Fruit fly (Drosophila melanogaster) whole organism, embryonic: ENCODE measurements around the gene Kdm5.

ENCODE experiments used
- Abd-B ChIP-seq: fragments of 200-800 bp; sonication (Bioruptor generic); optimal IDR thresholded peaks from 2 replicates; lab custom pipeline; 2018; ENCODE audit warnings: missing biosample characterization, mild to moderate bottlenecking, missing genetic modification characterization, moderate library complexity
- Atf3 ChIP-seq: fragments of 200-800 bp; sonication (Bioruptor generic); optimal IDR thresholded peaks from 3 replicates; lab custom pipeline; 2016; ENCODE audit warnings: missing biosample characterization, missing genetic modification characterization
- Atf6 ChIP-seq: fragments of 200-800 bp; sonication (Bioruptor generic); IDR thresholded peaks from 2 replicates; pipeline ENCODE4 v1.3.6; 2022; ENCODE audit warnings: missing biosample characterization, missing genetic modification characterization
- Bteb2 ChIP-seq: fragments of 200-800 bp; sonication (Bioruptor generic); optimal IDR thresholded peaks from 2 replicates; lab custom pipeline; 2016; ENCODE audit warnings: missing biosample characterization, missing genetic modification characterization
- CG10654 ChIP-seq: fragments of 200-800 bp; sonication (Bioruptor generic); optimal IDR thresholded peaks from 2 replicates; lab custom pipeline; 2016; ENCODE audit warnings: missing biosample characterization, missing genetic modification characterization
- CG12071 ChIP-seq: fragments of 200-800 bp; sonication (Bioruptor generic); optimal IDR thresholded peaks from 3 replicates; lab custom pipeline; 2018; ENCODE audit warnings: missing biosample characterization, mild to moderate bottlenecking, missing genetic modification characterization
- CG12659 ChIP-seq: fragments of 200-800 bp; sonication (Bioruptor generic); optimal IDR thresholded peaks from 3 replicates; lab custom pipeline; 2017; ENCODE audit warnings: mild to moderate bottlenecking, missing biosample characterization, missing genetic modification reagents, missing genetic modification characterization
- CG14441 ChIP-seq: fragments of 200-800 bp; sonication (Bioruptor generic); IDR thresholded peaks from 2 replicates; pipeline ENCODE4 v1.3.6; 2022; ENCODE audit warnings: missing biosample characterization, missing genetic modification characterization
- CG15514 ChIP-seq: fragments of 200-800 bp; sonication (Bioruptor generic); optimal IDR thresholded peaks from 3 replicates; lab custom pipeline; 2017; ENCODE audit warnings: missing biosample characterization, missing genetic modification characterization, mild to moderate bottlenecking, moderate library complexity, missing genetic modification reagents
- CG17802 ChIP-seq: fragments of 200-800 bp; sonication (Bioruptor generic); optimal IDR thresholded peaks from 2 replicates; lab custom pipeline; 2018; ENCODE audit warnings: missing biosample characterization, mild to moderate bottlenecking, missing genetic modification characterization, moderate library complexity
- CG18476 ChIP-seq: fragments of 200-800 bp; sonication (Bioruptor generic); optimal IDR thresholded peaks from 2 replicates; lab custom pipeline; 2016; ENCODE audit warnings: missing biosample characterization, mild to moderate bottlenecking, missing genetic modification characterization
- CG2120 ChIP-seq: fragments of 200-800 bp; sonication (Bioruptor generic); optimal IDR thresholded peaks from 3 replicates; lab custom pipeline; 2016; ENCODE audit warnings: missing biosample characterization, missing genetic modification characterization
- CG3163 ChIP-seq: fragments of 200-800 bp; sonication (Bioruptor generic); optimal IDR thresholded peaks from 3 replicates; lab custom pipeline; 2016; ENCODE audit warnings: missing biosample characterization, missing genetic modification characterization
- CG34376 ChIP-seq: fragments of 200-800 bp; sonication (Bioruptor generic); optimal IDR thresholded peaks from 2 replicates; lab custom pipeline; 2018; ENCODE audit warnings: missing biosample characterization, mild to moderate bottlenecking, missing genetic modification characterization
- CG7556 ChIP-seq: fragments of 200-800 bp; sonication (Bioruptor generic); optimal IDR thresholded peaks from 2 replicates; lab custom pipeline; 2017; ENCODE audit warnings: missing biosample characterization, mild to moderate bottlenecking, missing genetic modification characterization
- CG7987 ChIP-seq: fragments of 200-800 bp; sonication (Bioruptor generic); optimal IDR thresholded peaks from 2 replicates; lab custom pipeline; 2018; ENCODE audit warnings: missing biosample characterization, mild to moderate bottlenecking, missing genetic modification characterization, moderate library complexity
- CG8765 ChIP-seq: fragments of 200-800 bp; sonication (Bioruptor generic); IDR thresholded peaks from 2 replicates; pipeline ENCODE4 v1.3.6; 2022; ENCODE audit warnings: missing biosample characterization, missing genetic modification characterization
- Camta ChIP-seq: fragments of 200-800 bp; sonication (Bioruptor generic); optimal IDR thresholded peaks from 2 replicates; lab custom pipeline; 2016; ENCODE audit warnings: missing biosample characterization, missing genetic modification characterization
- D19B ChIP-seq: fragments of 200-800 bp; sonication (Bioruptor generic); optimal IDR thresholded peaks from 2 replicates; lab custom pipeline; 2017; ENCODE audit warnings: missing biosample characterization, mild to moderate bottlenecking, missing genetic modification characterization
- Dek ChIP-seq: fragments of 200-800 bp; sonication (Bioruptor generic); optimal IDR thresholded peaks from 3 replicates; lab custom pipeline; 2019; ENCODE audit warnings: missing biosample characterization, mild to moderate bottlenecking, missing genetic modification characterization, moderate library complexity
- Dfd ChIP-seq, 2 experiments: fragments of >200 bp; optimal IDR thresholded peaks; 2 replicates each; lab custom pipeline; 2017; ENCODE audit warnings: missing biosample characterization in 2 of 2, missing genetic modification characterization in 2 of 2
- E2f1 ChIP-seq: fragments of 200-800 bp; sonication (Bioruptor generic); IDR thresholded peaks from 2 replicates; pipeline ENCODE4 v1.3.6; 2022; ENCODE audit warnings: missing biosample characterization, missing genetic modification characterization
- Fer2 ChIP-seq: fragments of 200-800 bp; sonication (Bioruptor generic); optimal IDR thresholded peaks from 2 replicates; lab custom pipeline; 2018; ENCODE audit warnings: missing biosample characterization, mild to moderate bottlenecking, missing genetic modification characterization, moderate library complexity
- GATAe ChIP-seq: fragments of 200-800 bp; sonication (Bioruptor generic); conservative IDR thresholded peaks from 2 replicates; pipeline ENCODE4 v1.3.6; 2022; ENCODE audit warnings: missing biosample characterization, missing genetic modification characterization
- HLH4C ChIP-seq: fragments of 200-800 bp; sonication (Bioruptor generic); IDR thresholded peaks from 3 replicates; pipeline ENCODE4 v1.3.6; 2022; ENCODE audit warnings: missing biosample characterization, missing genetic modification characterization; ENCODE audit not compliant: partially characterized antibody
- HmgZ ChIP-seq: fragments of 200-800 bp; sonication (Bioruptor generic); optimal IDR thresholded peaks from 2 replicates; lab custom pipeline; 2018; ENCODE audit warnings: missing biosample characterization, mild to moderate bottlenecking, missing genetic modification characterization
- Hmx ChIP-seq: fragments of 200-800 bp; sonication (Bioruptor generic); optimal IDR thresholded peaks from 2 replicates; lab custom pipeline; 2016; ENCODE audit warnings: missing biosample characterization, missing genetic modification characterization
- Hr39 ChIP-seq: fragments of >200 bp; optimal IDR thresholded peaks from 2 replicates; lab custom pipeline; 2017
- Mes4 ChIP-seq: fragments of 200-800 bp; sonication (Bioruptor generic); optimal IDR thresholded peaks from 2 replicates; lab custom pipeline; 2016; ENCODE audit warnings: missing biosample characterization, missing genetic modification characterization
- NFAT ChIP-seq: fragments of 200-800 bp; sonication (Bioruptor generic); IDR thresholded peaks from 2 replicates; pipeline ENCODE4 v1.3.6; 2022; ENCODE audit warnings: missing biosample characterization, missing genetic modification characterization
- NK7.1 ChIP-seq: fragments of 200-800 bp; sonication (Bioruptor generic); optimal IDR thresholded peaks from 3 replicates; lab custom pipeline; 2016; ENCODE audit warnings: missing biosample characterization, missing genetic modification characterization
- Optix ChIP-seq: fragments of 200-800 bp; sonication (Bioruptor generic); IDR thresholded peaks from 3 replicates; pipeline ENCODE4 v1.3.6; 2022; ENCODE audit warnings: missing biosample characterization, missing genetic modification characterization
- Sox100B ChIP-seq: fragments of 200-800 bp; sonication (Bioruptor generic); optimal IDR thresholded peaks from 3 replicates; lab custom pipeline; 2018; ENCODE audit warnings: missing biosample characterization, mild to moderate bottlenecking, missing genetic modification characterization
- caup ChIP-seq: fragments of 200-800 bp; sonication (Bioruptor generic); optimal IDR thresholded peaks from 3 replicates; lab custom pipeline; 2017; ENCODE audit warnings: missing biosample characterization, mild to moderate bottlenecking, missing genetic modification characterization, moderate library complexity; ENCODE audit not compliant: severe bottlenecking
- dpn ChIP-seq, 2 experiments: fragments of 200-800 bp; sonication (Bioruptor generic); optimal IDR thresholded peaks; 3 replicates each; lab custom pipeline; 2016; ENCODE audit warnings: missing biosample characterization in 2 of 2, missing genetic modification characterization in 2 of 2
- eve ChIP-seq, 2 experiments: fragments of >200 bp; optimal IDR thresholded peaks; 2 replicates each; lab custom pipeline; 2017; ENCODE audit warnings: missing biosample characterization in 2 of 2, missing genetic modification characterization in 2 of 2
- gce ChIP-seq: fragments of 200-800 bp; sonication (Bioruptor generic); IDR thresholded peaks from 3 replicates; pipeline ENCODE4 v1.3.6; 2022; ENCODE audit warnings: missing biosample characterization, missing genetic modification characterization
- grau ChIP-seq: fragments of 200-800 bp; optimal IDR thresholded peaks from 3 replicates; lab custom pipeline; 2019; ENCODE audit warnings: missing biosample characterization, mild to moderate bottlenecking, missing genetic modification characterization, moderate library complexity
- inv ChIP-seq: fragments of 200-800 bp; sonication (Bioruptor generic); IDR thresholded peaks from 2 replicates; pipeline ENCODE4 v1.3.6; 2022; ENCODE audit warnings: missing biosample characterization, missing genetic modification characterization; ENCODE audit not compliant: partially characterized antibody
- ken ChIP-seq: fragments of 200-800 bp; sonication (Bioruptor generic); IDR thresholded peaks from 3 replicates; pipeline ENCODE4 v1.3.6; 2022; ENCODE audit warnings: missing biosample characterization, missing genetic modification characterization
- knrl ChIP-seq: fragments of 200-800 bp; sonication (Bioruptor generic); IDR thresholded peaks from 3 replicates; pipeline ENCODE4 v1.3.6; 2022; ENCODE audit warnings: missing biosample characterization, missing genetic modification characterization; ENCODE audit not compliant: partially characterized antibody
- mirr ChIP-seq: fragments of 200-800 bp; sonication (Bioruptor generic); optimal IDR thresholded peaks from 3 replicates; lab custom pipeline; 2018; ENCODE audit warnings: missing biosample characterization, mild to moderate bottlenecking, missing genetic modification characterization
- pfk ChIP-seq: fragments of 200-800 bp; sonication (Bioruptor generic); optimal IDR thresholded peaks from 2 replicates; lab custom pipeline; 2018; ENCODE audit warnings: missing biosample characterization, mild to moderate bottlenecking, missing genetic modification characterization, moderate library complexity
- pho ChIP-seq: fragments of 200-800 bp; sonication (Bioruptor generic); optimal IDR thresholded peaks from 2 replicates; lab custom pipeline; 2016; ENCODE audit warnings: missing biosample characterization, missing genetic modification characterization
- shn ChIP-seq: fragments of 200-800 bp; sonication (Bioruptor generic); optimal IDR thresholded peaks from 3 replicates; lab custom pipeline; 2016; ENCODE audit warnings: missing biosample characterization, missing genetic modification characterization
- sisA ChIP-seq: fragments of 200-800 bp; sonication (Bioruptor generic); IDR thresholded peaks from 2 replicates; pipeline ENCODE4 v1.3.6; 2022; ENCODE audit warnings: missing biosample characterization, missing genetic modification characterization
- tap ChIP-seq: fragments of 200-800 bp; optimal IDR thresholded peaks from 3 replicates; lab custom pipeline; 2019; ENCODE audit warnings: missing biosample characterization, mild to moderate bottlenecking, missing genetic modification characterization, moderate library complexity
- tna ChIP-seq: fragments of 200-800 bp; sonication (Bioruptor generic); IDR thresholded peaks from 2 replicates; pipeline ENCODE4 v1.3.6; 2022; ENCODE audit warnings: missing biosample characterization, missing genetic modification characterization; ENCODE audit not compliant: partially characterized antibody

Kdm5 gene

dm6 chr2L:5943229-5944078 is 55.8 kb downstream of the Kdm5 start, which contains the start of the genes Sfp26Ad and Gpdh1 (continued):
- TF ChIP-seq mirr: peak; percentile 72
- TF ChIP-seq tap: no peak
- peak; percentile 88 for TF ChIP-seq CG2120 (GFP tag; lab: Kevin White, UChicago)
- TF ChIP-seq Atf3 (GFP tag; lab: Kevin White, UChicago): peak; percentile 40
- TF ChIP-seq pho (GFP tag; lab: Kevin White, UChicago): peak; percentile 82
- peak; percentile 7 for TF ChIP-seq pfk (GFP tag; lab: Kevin White, UChicago)
- peak; percentile 45 for TF ChIP-seq CG12071 (GFP tag; lab: Kevin White, UChicago)
- TF ChIP-seq Fer2 (tag; lab: Kevin White, UChicago): peak; percentile 43
- peak; percentile 66 for TF ChIP-seq grau
- TF ChIP-seq GATAe: no peak
- peak; percentile 97 for TF ChIP-seq CG15514 (GFP tag; lab: Kevin White, UChicago)
- peak; percentile 50; the same call in 1 of the 3 replicates for TF ChIP-seq knrl (GFP tag; lab: Robert Waterston, UW)
- peak; percentile 51 for TF ChIP-seq NK7.1
- TF ChIP-seq CG18476 (GFP tag; lab: Kevin White, UChicago): peak; percentile 41
- 0 out of 3 replicates have a peak, but pooled peaks have one; percentile 40 for TF ChIP-seq Optix (GFP tag; lab: Robert Waterston, UW)
- TF ChIP-seq CG3163 (GFP tag; lab: Kevin White, UChicago): peak; percentile 80
- peak; percentile 72 for TF ChIP-seq ken (GFP tag; lab: Robert Waterston, UW)
- TF ChIP-seq D19B: peak; percentile 41
- peak; percentile 84 for TF ChIP-seq CG12659 (GFP tag; lab: Kevin White, UChicago)
- TF ChIP-seq Dfd (GFP tag; optimal IDR thresholded peaks at IDR 0.05; lab: Kevin White, UChicago): no peak
- peak; percentile 89 for TF ChIP-seq NFAT (GFP tag; lab: Robert Waterston, UW)
- peak; percentile 64 for TF ChIP-seq CG10654 (GFP tag; lab: Kevin White, UChicago)
- TF ChIP-seq CG34376 (GFP tag; lab: Kevin White, UChicago): peak; percentile 79
- peak; percentile 70 for TF ChIP-seq Atf6 (GFP tag; lab: Robert Waterston, UW)
- TF ChIP-seq CG8765 (GFP tag; lab: Robert Waterston, UW): no peak
- TF ChIP-seq Bteb2 (GFP tag; lab: Kevin White, UChicago): peak; percentile 87
- TF ChIP-seq HLH4C: peak; percentile 44; the same call in 2 of the 3 replicates
- peak; percentile 69 for TF ChIP-seq CG7987
- peak; percentile 65 for TF ChIP-seq Mes4 (GFP tag; lab: Kevin White, UChicago)
- peak; percentile 42 for TF ChIP-seq Dek (tag; lab: Kevin White, UChicago)
- TF ChIP-seq eve (GFP tag; optimal IDR thresholded peaks at IDR 0.05; lab: Kevin White, UChicago): no peak
- TF ChIP-seq CG7556: peak; percentile 78
- TF ChIP-seq caup (GFP tag; lab: Kevin White, UChicago): peak; percentile 85
- TF ChIP-seq Sox100B (GFP tag; lab: Kevin White, UChicago): peak; percentile 34
- no peak for TF ChIP-seq inv (GFP tag; lab: Robert Waterston, UW)
- peak; percentile 33 for TF ChIP-seq Abd-B (GFP tag; lab: Kevin White, UChicago)
- TF ChIP-seq gce (GFP tag; lab: Robert Waterston, UW): no peak; the same call in 2 of the 3 replicates
- TF ChIP-seq shn: peak; percentile 55
- no peak for TF ChIP-seq Hr39 (lab: Kevin White, UChicago)
- peak; percentile 58; the same call in 1 of the 2 replicates for TF ChIP-seq E2f1 (GFP tag; lab: Robert Waterston, UW)
- TF ChIP-seq Hmx (GFP tag; lab: Kevin White, UChicago): peak; percentile 6
- TF ChIP-seq sisA (GFP tag; lab: Robert Waterston, UW): peak; percentile 65
- TF ChIP-seq dpn (GFP tag; optimal IDR thresholded peaks at IDR 0.05; lab: Kevin White, UChicago): peak; percentile 87 to 90
- peak; percentile 60 for TF ChIP-seq CG14441 (GFP tag; lab: Robert Waterston, UW)
- peak; percentile 17 for TF ChIP-seq CG17802 (tag; lab: Kevin White, UChicago)
- peak; percentile 80 for TF ChIP-seq HmgZ (tag; lab: Kevin White, UChicago)
- peak; percentile 73 for TF ChIP-seq Camta (GFP tag; lab: Kevin White, UChicago)
- no peak; the same call in 1 of the 2 replicates for TF ChIP-seq tna (GFP tag; lab: Robert Waterston, UW)
